Fruit fly (Drosophila melanogaster) whole organism, embryonic: ENCODE measurements around the gene CG14971.

Experiments
- Atf6 ChIP-seq: fragments of 200-800 bp; sonication (Bioruptor generic); IDR thresholded peaks from 2 replicates; pipeline ENCODE4 v1.3.6; 2022; ENCODE audit warnings: missing biosample characterization, missing genetic modification characterization
- B-H2 ChIP-seq: fragments of 200-800 bp; sonication (Bioruptor generic); optimal IDR thresholded peaks from 2 replicates; lab custom pipeline; 2018; ENCODE audit warnings: missing biosample characterization, mild to moderate bottlenecking, missing genetic modification characterization
- C15 ChIP-seq: fragments of 200-800 bp; sonication (Bioruptor generic); IDR thresholded peaks from 3 replicates; pipeline ENCODE4 v1.3.6; 2022; ENCODE audit warnings: missing biosample characterization, missing genetic modification characterization
- CG10267 ChIP-seq: fragments of 200-800 bp; sonication (Bioruptor generic); optimal IDR thresholded peaks from 2 replicates; lab custom pipeline; 2018; ENCODE audit warnings: missing biosample characterization, mild to moderate bottlenecking, missing genetic modification characterization, moderate library complexity
- CG10565 ChIP-seq: fragments of 200-800 bp; sonication (Bioruptor generic); optimal IDR thresholded peaks from 3 replicates; lab custom pipeline; 2016; ENCODE audit warnings: missing biosample characterization, mild to moderate bottlenecking, missing genetic modification characterization
- CG11504 ChIP-seq: fragments of 200-800 bp; sonication (Bioruptor generic); optimal IDR thresholded peaks from 3 replicates; lab custom pipeline; 2019; ENCODE audit warnings: missing biosample characterization, mild to moderate bottlenecking, missing genetic modification characterization, moderate library complexity
- CG12769 ChIP-seq: fragments of 200-800 bp; sonication (Bioruptor generic); optimal IDR thresholded peaks from 2 replicates; lab custom pipeline; 2019; ENCODE audit warnings: missing biosample characterization, mild to moderate bottlenecking, missing genetic modification characterization, moderate library complexity
- CG13894 ChIP-seq: fragments of 200-800 bp; sonication (Bioruptor generic); optimal IDR thresholded peaks from 3 replicates; lab custom pipeline; 2018; ENCODE audit warnings: missing biosample characterization, mild to moderate bottlenecking, missing genetic modification characterization, moderate library complexity
- CG15269 ChIP-seq: fragments of 200-800 bp; sonication (Bioruptor generic); optimal IDR thresholded peaks from 2 replicates; lab custom pipeline; 2018; ENCODE audit warnings: missing biosample characterization, mild to moderate bottlenecking, missing genetic modification characterization, moderate library complexity
- CG15601 ChIP-seq: fragments of 200-800 bp; sonication (Bioruptor generic); optimal IDR thresholded peaks from 3 replicates; lab custom pipeline; 2019; ENCODE audit warnings: missing biosample characterization, mild to moderate bottlenecking, missing genetic modification characterization, moderate library complexity
- CG17359 ChIP-seq: fragments of 200-800 bp; sonication (Bioruptor generic); optimal IDR thresholded peaks from 3 replicates; lab custom pipeline; 2018; ENCODE audit warnings: missing biosample characterization, mild to moderate bottlenecking, missing genetic modification characterization, moderate library complexity
- CG17385 ChIP-seq: fragments of 200-800 bp; sonication (Bioruptor generic); optimal IDR thresholded peaks from 3 replicates; lab custom pipeline; 2018; ENCODE audit warnings: missing biosample characterization, mild to moderate bottlenecking, missing genetic modification characterization
- CG17568 ChIP-seq: fragments of 200-800 bp; sonication (Bioruptor generic); optimal IDR thresholded peaks from 2 replicates; lab custom pipeline; 2018; ENCODE audit warnings: missing biosample characterization, mild to moderate bottlenecking, missing genetic modification characterization, moderate library complexity
- CG32532 ChIP-seq: fragments of 200-800 bp; sonication (Bioruptor generic); IDR thresholded peaks from 2 replicates; pipeline ENCODE4 v1.3.6; 2022; ENCODE audit warnings: missing biosample characterization, missing genetic modification characterization
- CG3407 ChIP-seq: fragments of 200-800 bp; sonication (Bioruptor generic); optimal IDR thresholded peaks from 2 replicates; lab custom pipeline; 2018; ENCODE audit warnings: missing biosample characterization, mild to moderate bottlenecking, missing genetic modification characterization
- CG34422 ChIP-seq: fragments of 200-800 bp; sonication (Bioruptor generic); IDR thresholded peaks from 3 replicates; pipeline ENCODE4 v1.3.6; 2022; ENCODE audit warnings: missing biosample characterization, missing genetic modification characterization
- CG42726 ChIP-seq: fragments of 200-800 bp; sonication (Bioruptor generic); IDR thresholded peaks from 2 replicates; pipeline ENCODE4 v1.3.6; 2022; ENCODE audit warnings: missing biosample characterization, missing genetic modification characterization; ENCODE audit not compliant: partially characterized antibody
- CG4404 ChIP-seq: fragments of 200-800 bp; sonication (Bioruptor generic); IDR thresholded peaks from 2 replicates; pipeline ENCODE4 v1.3.6; 2022; ENCODE audit warnings: missing biosample characterization, missing genetic modification characterization
- CG5245 ChIP-seq: fragments of 200-800 bp; sonication (Bioruptor generic); optimal IDR thresholded peaks from 3 replicates; lab custom pipeline; 2016; ENCODE audit warnings: missing biosample characterization, missing genetic modification characterization
- CG7839 ChIP-seq: fragments of 200-800 bp; sonication (Bioruptor generic); optimal IDR thresholded peaks from 3 replicates; lab custom pipeline; 2018; ENCODE audit warnings: missing biosample characterization, mild to moderate bottlenecking, missing genetic modification characterization, moderate library complexity
- CG9437 ChIP-seq: fragments of 200-800 bp; sonication (Bioruptor generic); optimal IDR thresholded peaks from 2 replicates; lab custom pipeline; 2018; ENCODE audit warnings: missing biosample characterization, mild to moderate bottlenecking, missing genetic modification characterization
- CG9727 ChIP-seq: fragments of 200-800 bp; sonication (Bioruptor generic); optimal IDR thresholded peaks from 3 replicates; lab custom pipeline; 2017; ENCODE audit warnings: missing biosample characterization, mild to moderate bottlenecking, missing genetic modification characterization
- Dbx ChIP-seq: fragments of 200-800 bp; sonication (Bioruptor generic); IDR thresholded peaks from 3 replicates; pipeline ENCODE4 v1.3.6; 2022; ENCODE audit warnings: missing biosample characterization, missing genetic modification characterization
- Dip2 ChIP-seq: fragments of 200-800 bp; sonication (Bioruptor generic); IDR thresholded peaks from 2 replicates; pipeline ENCODE4 v1.3.6; 2022; ENCODE audit warnings: missing biosample characterization, missing genetic modification characterization
- HLH54F ChIP-seq: fragments of 200-800 bp; sonication (Bioruptor generic); optimal IDR thresholded peaks from 3 replicates; lab custom pipeline; 2016; ENCODE audit warnings: missing biosample characterization, missing genetic modification characterization
- Hmr ChIP-seq: fragments of 200-800 bp; sonication (Bioruptor generic); optimal IDR thresholded peaks from 3 replicates; lab custom pipeline; 2017; ENCODE audit warnings: mild to moderate bottlenecking, missing biosample characterization, missing genetic modification reagents, missing genetic modification characterization
- Med ChIP-seq: fragments of 200-800 bp; sonication (Bioruptor generic); peaks from one replicate; lab custom pipeline; 2016; ENCODE audit warnings: missing biosample characterization, missing genetic modification characterization, mild to moderate bottlenecking, inconsistent platforms, moderate library complexity
- Myb ChIP-seq: fragments of 200-800 bp; sonication (Bioruptor generic); optimal IDR thresholded peaks from 2 replicates; lab custom pipeline; 2016; ENCODE audit warnings: missing biosample characterization, missing genetic modification characterization
- Ptx1 ChIP-seq: fragments of 200-800 bp; sonication (Bioruptor generic); IDR thresholded peaks from 2 replicates; pipeline ENCODE4 v1.3.6; 2022; ENCODE audit warnings: missing biosample characterization, missing genetic modification characterization
- Side ChIP-seq: fragments of 200-800 bp; sonication (Bioruptor generic); optimal IDR thresholded peaks from 2 replicates; lab custom pipeline; 2016; ENCODE audit warnings: missing biosample characterization, missing genetic modification characterization
- aop ChIP-seq: fragments of 200-800 bp; sonication (Bioruptor generic); IDR thresholded peaks from 2 replicates; pipeline ENCODE4 v1.3.6; 2022; ENCODE audit warnings: missing biosample characterization, missing genetic modification characterization
- bbx ChIP-seq: fragments of 200-800 bp; sonication (Bioruptor generic); IDR thresholded peaks from 2 replicates; pipeline ENCODE4 v1.3.6; 2022; ENCODE audit warnings: missing biosample characterization, missing genetic modification characterization; ENCODE audit not compliant: partially characterized antibody
- cad ChIP-seq: fragments of >200 bp; optimal IDR thresholded peaks from 2 replicates; lab custom pipeline; 2017; ENCODE audit warnings: missing biosample characterization, missing genetic modification characterization
- caup ChIP-seq: fragments of 200-800 bp; sonication (Bioruptor generic); optimal IDR thresholded peaks from 3 replicates; lab custom pipeline; 2017; ENCODE audit warnings: missing biosample characterization, mild to moderate bottlenecking, missing genetic modification characterization, moderate library complexity; ENCODE audit not compliant: severe bottlenecking
- ci ChIP-seq: fragments of 200-800 bp; sonication (Bioruptor generic); IDR thresholded peaks from 3 replicates; pipeline ENCODE4 v1.3.6; 2022; ENCODE audit warnings: missing biosample characterization, missing genetic modification characterization
- dmrt11E ChIP-seq: fragments of 200-800 bp; sonication (Bioruptor generic); optimal IDR thresholded peaks from 3 replicates; lab custom pipeline; 2018; ENCODE audit warnings: missing biosample characterization, mild to moderate bottlenecking, missing genetic modification characterization, moderate library complexity
- dysf ChIP-seq: fragments of 200-800 bp; sonication (Bioruptor generic); IDR thresholded peaks from 3 replicates; pipeline ENCODE4 v1.3.6; 2022; ENCODE audit warnings: missing biosample characterization, missing genetic modification characterization
- ems ChIP-seq: fragments of 200-800 bp; sonication (Bioruptor generic); optimal IDR thresholded peaks from 3 replicates; lab custom pipeline; 2016; ENCODE audit warnings: missing biosample characterization, missing genetic modification characterization
- ewg ChIP-seq: fragments of 200-800 bp; sonication (Bioruptor generic); optimal IDR thresholded peaks from 3 replicates; lab custom pipeline; 2017; ENCODE audit warnings: mild to moderate bottlenecking, missing biosample characterization, missing genetic modification reagents, missing genetic modification characterization
- gce ChIP-seq: fragments of 200-800 bp; sonication (Bioruptor generic); IDR thresholded peaks from 3 replicates; pipeline ENCODE4 v1.3.6; 2022; ENCODE audit warnings: missing biosample characterization, missing genetic modification characterization
- insv ChIP-seq, 2 experiments: fragments of 200-800 bp; sonication (Bioruptor generic); optimal IDR thresholded peaks; 3 replicates each; lab custom pipeline; 2016 to 2018; ENCODE audit warnings: missing biosample characterization in 2 of 2, missing genetic modification characterization in 2 of 2
- inv ChIP-seq: fragments of 200-800 bp; sonication (Bioruptor generic); IDR thresholded peaks from 2 replicates; pipeline ENCODE4 v1.3.6; 2022; ENCODE audit warnings: missing biosample characterization, missing genetic modification characterization; ENCODE audit not compliant: partially characterized antibody
- ken ChIP-seq: fragments of 200-800 bp; sonication (Bioruptor generic); IDR thresholded peaks from 3 replicates; pipeline ENCODE4 v1.3.6; 2022; ENCODE audit warnings: missing biosample characterization, missing genetic modification characterization
- lab ChIP-seq: fragments of 200-800 bp; sonication (Bioruptor generic); optimal IDR thresholded peaks from 3 replicates; lab custom pipeline; 2017; ENCODE audit warnings: missing biosample characterization, missing genetic modification characterization, mild to moderate bottlenecking, moderate library complexity, missing genetic modification reagents
- mirr ChIP-seq: fragments of 200-800 bp; sonication (Bioruptor generic); optimal IDR thresholded peaks from 3 replicates; lab custom pipeline; 2018; ENCODE audit warnings: missing biosample characterization, mild to moderate bottlenecking, missing genetic modification characterization
- mld ChIP-seq: fragments of 200-800 bp; sonication (Bioruptor generic); IDR thresholded peaks from 3 replicates; pipeline ENCODE4 v1.3.6; 2022; ENCODE audit warnings: missing biosample characterization, missing genetic modification characterization; ENCODE audit not compliant: partially characterized antibody
- pzg ChIP-seq: fragments of 200-800 bp; sonication (Bioruptor generic); optimal IDR thresholded peaks from 3 replicates; lab custom pipeline; 2018; ENCODE audit warnings: missing biosample characterization, mild to moderate bottlenecking, missing genetic modification characterization, moderate library complexity
- run ChIP-seq: fragments of 200-800 bp; sonication (Bioruptor generic); optimal IDR thresholded peaks from 3 replicates; lab custom pipeline; 2018; ENCODE audit warnings: missing biosample characterization, mild to moderate bottlenecking, missing genetic modification characterization
- stc ChIP-seq: fragments of 200-800 bp; sonication (Bioruptor generic); IDR thresholded peaks from 2 replicates; pipeline ENCODE4 v1.3.6; 2022; ENCODE audit warnings: missing biosample characterization, missing genetic modification characterization
- trem ChIP-seq: fragments of 200-800 bp; optimal IDR thresholded peaks from 3 replicates; lab custom pipeline; 2019; ENCODE audit warnings: missing biosample characterization, mild to moderate bottlenecking, missing genetic modification characterization, moderate library complexity

CG14971 gene

dm6 chr3L:3434882-3435281, 36.2 kb downstream of the CG14971 start (continued):
- no peak for TF ChIP-seq insv (GFP tag; optimal IDR thresholded peaks at IDR 0.05; lab: Kevin White, UChicago)
- TF ChIP-seq mld (GFP tag; lab: Robert Waterston, UW), result no peak
- peak; percentile 45; the same call in 2 of the 3 replicates for TF ChIP-seq dysf
- no peak for TF ChIP-seq Side (GFP tag; lab: Kevin White, UChicago)
- peak; percentile 7 for TF ChIP-seq trem (tag; lab: Kevin White, UChicago)
- no peak for TF ChIP-seq aop (GFP tag; lab: Robert Waterston, UW)
- no peak for TF ChIP-seq Dip2
- peak; percentile 10 for TF ChIP-seq CG15269 (tag; lab: Kevin White, UChicago)
- TF ChIP-seq C15 (GFP tag; lab: Robert Waterston, UW), result no peak
- TF ChIP-seq cad, result no peak
- peak; percentile 16 for TF ChIP-seq CG12769 (tag; lab: Kevin White, UChicago)
- TF ChIP-seq CG13894 (tag; lab: Kevin White, UChicago), result no peak
- TF ChIP-seq HLH54F, result no peak
- no peak for TF ChIP-seq ems (GFP tag; lab: Kevin White, UChicago)
- TF ChIP-seq CG17385 (GFP tag; lab: Kevin White, UChicago), result peak; percentile 30
- TF ChIP-seq inv (GFP tag; lab: Robert Waterston, UW), result no peak
- TF ChIP-seq Myb (GFP tag; lab: Kevin White, UChicago), result no peak
- peak; percentile 4 for TF ChIP-seq dmrt11E
- TF ChIP-seq ken (GFP tag; lab: Robert Waterston, UW), result peak; percentile 50; the same call in 1 of the 3 replicates
- peak; percentile 3 for TF ChIP-seq ewg (GFP tag; lab: Kevin White, UChicago)
- peak; percentile 19 for TF ChIP-seq CG3407 (GFP tag; lab: Kevin White, UChicago)
- TF ChIP-seq CG34422, result 0 out of 3 replicates have a peak, but pooled peaks have one; percentile 24
- peak; percentile 34 for TF ChIP-seq CG7839 (tag; lab: Kevin White, UChicago)
- TF ChIP-seq CG17359 (tag; lab: Kevin White, UChicago), result peak; percentile 38
- TF ChIP-seq run (tag; lab: Kevin White, UChicago), result no peak
- TF ChIP-seq Ptx1, result peak; percentile 28; the same call in 1 of the 2 replicates
- peak; percentile 76 for TF ChIP-seq Med (GFP tag; lab: Kevin White, UChicago)
- no peak for TF ChIP-seq CG5245
- TF ChIP-seq pzg, result no peak
- TF ChIP-seq lab (GFP tag; lab: Kevin White, UChicago), result peak; percentile 32
- no peak for TF ChIP-seq CG10565 (GFP tag; lab: Kevin White, UChicago)
- peak; percentile 63 for TF ChIP-seq CG15601 (tag; lab: Kevin White, UChicago)
- no peak for TF ChIP-seq CG42726
- 0 out of 3 replicates have a peak, but pooled peaks have one; percentile 14 for TF ChIP-seq gce (GFP tag; lab: Robert Waterston, UW)
- TF ChIP-seq stc (GFP tag; lab: Robert Waterston, UW), result no peak
- no peak for TF ChIP-seq bbx (GFP tag; lab: Robert Waterston, UW)
- no peak for TF ChIP-seq Atf6 (GFP tag; lab: Robert Waterston, UW)
- no peak for TF ChIP-seq mirr (GFP tag; lab: Kevin White, UChicago)
- TF ChIP-seq CG11504 (tag; lab: Kevin White, UChicago), result peak; percentile 64
- peak; percentile 85 for TF ChIP-seq ci (GFP tag; lab: Robert Waterston, UW)
- no peak for TF ChIP-seq CG17568 (GFP tag; lab: Kevin White, UChicago)
- TF ChIP-seq CG10267, result peak; percentile 30
- TF ChIP-seq CG32532 (GFP tag; lab: Robert Waterston, UW), result peak; percentile 30; the same call in 1 of the 2 replicates
- TF ChIP-seq CG9727, result no peak
- TF ChIP-seq CG9437 (GFP tag; lab: Kevin White, UChicago), result no peak
- no peak for TF ChIP-seq caup (GFP tag; lab: Kevin White, UChicago)
- TF ChIP-seq B-H2 (GFP tag; lab: Kevin White, UChicago), result no peak
- peak; percentile 37; the same call in 1 of the 3 replicates for TF ChIP-seq Dbx (GFP tag; lab: Robert Waterston, UW)
- TF ChIP-seq Hmr (GFP tag; lab: Kevin White, UChicago), result peak; percentile 17
- no peak for TF ChIP-seq CG4404
